Fruit fly (Drosophila melanogaster) whole organism, embryonic: ENCODE measurements around the gene Mks1.
A peak's percentile ranks its signal among the peaks of the same experiment; 100 is the strongest.

Experiments used
- ATbp ChIP-seq: fragments of 200-800 bp; sonication (Bioruptor generic); optimal IDR thresholded peaks from 2 replicates; lab custom pipeline; 2017; ENCODE audit warnings: missing biosample characterization, mild to moderate bottlenecking, missing genetic modification characterization, missing genetic modification reagents
- Adf1 ChIP-seq: fragments of 200-800 bp; sonication (Bioruptor generic); IDR thresholded peaks from 2 replicates; pipeline ENCODE4 v1.3.6; 2022; ENCODE audit warnings: missing biosample characterization, missing genetic modification characterization
- Bdp1 ChIP-seq: fragments of 200-800 bp; sonication (Bioruptor generic); optimal IDR thresholded peaks from 3 replicates; lab custom pipeline; 2016; ENCODE audit warnings: missing biosample characterization, missing genetic modification characterization
- CG11093 ChIP-seq: fragments of 200-800 bp; sonication (Bioruptor generic); IDR thresholded peaks from 3 replicates; pipeline ENCODE4 v1.3.6; 2022; ENCODE audit warnings: missing biosample characterization, missing genetic modification characterization
- CG12155 ChIP-seq: fragments of 200-800 bp; sonication (Bioruptor generic); optimal IDR thresholded peaks from 3 replicates; lab custom pipeline; 2016; ENCODE audit warnings: missing biosample characterization, missing genetic modification characterization
- CG12769 ChIP-seq: fragments of 200-800 bp; sonication (Bioruptor generic); optimal IDR thresholded peaks from 2 replicates; lab custom pipeline; 2019; ENCODE audit warnings: missing biosample characterization, mild to moderate bottlenecking, missing genetic modification characterization, moderate library complexity
- CG12942 ChIP-seq: fragments of 200-800 bp; sonication (Bioruptor generic); optimal IDR thresholded peaks from 3 replicates; lab custom pipeline; 2016; ENCODE audit warnings: missing biosample characterization, missing genetic modification characterization
- CG15073 ChIP-seq: fragments of 200-800 bp; sonication (Bioruptor generic); optimal IDR thresholded peaks from 2 replicates; lab custom pipeline; 2016; ENCODE audit warnings: missing biosample characterization, missing genetic modification characterization
- CG15269 ChIP-seq: fragments of 200-800 bp; sonication (Bioruptor generic); optimal IDR thresholded peaks from 2 replicates; lab custom pipeline; 2018; ENCODE audit warnings: missing biosample characterization, mild to moderate bottlenecking, missing genetic modification characterization, moderate library complexity
- CG1529 ChIP-seq: fragments of 200-800 bp; sonication (Bioruptor generic); optimal IDR thresholded peaks from 3 replicates; lab custom pipeline; 2018; ENCODE audit warnings: missing biosample characterization, missing genetic modification characterization
- CG17912 ChIP-seq: fragments of 200-800 bp; sonication (Bioruptor generic); optimal IDR thresholded peaks from 2 replicates; lab custom pipeline; 2018; ENCODE audit warnings: missing biosample characterization, mild to moderate bottlenecking, missing genetic modification characterization
- CG2712 ChIP-seq: fragments of 200-800 bp; optimal IDR thresholded peaks from 3 replicates; lab custom pipeline; 2019; ENCODE audit warnings: missing biosample characterization, mild to moderate bottlenecking, missing genetic modification characterization, moderate library complexity
- CG2875 ChIP-seq: fragments of 200-800 bp; sonication (Bioruptor generic); optimal IDR thresholded peaks from 2 replicates; lab custom pipeline; 2017; ENCODE audit warnings: missing biosample characterization, mild to moderate bottlenecking, missing genetic modification characterization, missing genetic modification reagents
- CG31365 ChIP-seq: fragments of 200-800 bp; sonication (Bioruptor generic); optimal IDR thresholded peaks from 2 replicates; lab custom pipeline; 2018; ENCODE audit warnings: missing biosample characterization, mild to moderate bottlenecking, missing genetic modification characterization
- CG43689 ChIP-seq: fragments of 200-800 bp; sonication (Bioruptor generic); IDR thresholded peaks from 2 replicates; pipeline ENCODE4 v1.3.6; 2022; ENCODE audit warnings: missing biosample characterization, missing genetic modification characterization
- CG4424 ChIP-seq: fragments of 200-800 bp; sonication (Bioruptor generic); optimal IDR thresholded peaks from 3 replicates; lab custom pipeline; 2016; ENCODE audit warnings: missing biosample characterization, missing genetic modification characterization
- CG6654 ChIP-seq: fragments of 200-800 bp; sonication (Bioruptor generic); optimal IDR thresholded peaks from 2 replicates; lab custom pipeline; 2017; ENCODE audit warnings: missing biosample characterization, mild to moderate bottlenecking, missing genetic modification characterization
- CG8359 ChIP-seq: fragments of 200-800 bp; sonication (Bioruptor generic); optimal IDR thresholded peaks from 2 replicates; lab custom pipeline; 2017; ENCODE audit warnings: missing biosample characterization, mild to moderate bottlenecking, missing genetic modification characterization, borderline replicate concordance
- CrebB ChIP-seq: fragments of 200-800 bp; sonication (Bioruptor generic); optimal IDR thresholded peaks from 3 replicates; lab custom pipeline; 2018; ENCODE audit warnings: missing biosample characterization, mild to moderate bottlenecking, missing genetic modification characterization
- Doc3 ChIP-seq: fragments of 200-800 bp; sonication (Bioruptor generic); IDR thresholded peaks from 3 replicates; pipeline ENCODE4 v1.3.6; 2022; ENCODE audit warnings: missing biosample characterization, missing genetic modification characterization; ENCODE audit not compliant: partially characterized antibody
- Ets97D ChIP-seq: fragments of 200-800 bp; sonication (Bioruptor generic); optimal IDR thresholded peaks from 3 replicates; lab custom pipeline; 2016; ENCODE audit warnings: missing biosample characterization, missing genetic modification characterization
- HmgD ChIP-seq: fragments of 200-800 bp; sonication (Bioruptor generic); optimal IDR thresholded peaks from 3 replicates; lab custom pipeline; 2016; ENCODE audit warnings: missing biosample characterization, missing genetic modification characterization
- Med ChIP-seq: fragments of 200-800 bp; sonication (Bioruptor generic); peaks from one replicate; lab custom pipeline; 2016; ENCODE audit warnings: missing biosample characterization, missing genetic modification characterization, mild to moderate bottlenecking, inconsistent platforms, moderate library complexity
- NFAT ChIP-seq: fragments of 200-800 bp; sonication (Bioruptor generic); IDR thresholded peaks from 2 replicates; pipeline ENCODE4 v1.3.6; 2022; ENCODE audit warnings: missing biosample characterization, missing genetic modification characterization
- Rfx ChIP-seq: fragments of 200-800 bp; sonication (Bioruptor generic); IDR thresholded peaks from 2 replicates; pipeline ENCODE4 v1.3.6; 2022; ENCODE audit warnings: missing biosample characterization, missing genetic modification characterization
- Xbp1 ChIP-seq: fragments of 200-800 bp; sonication (Bioruptor generic); optimal IDR thresholded peaks from 3 replicates; lab custom pipeline; 2016; ENCODE audit warnings: missing biosample characterization, mild to moderate bottlenecking, missing genetic modification characterization
- ab ChIP-seq: fragments of 200-800 bp; sonication (Bioruptor generic); optimal IDR thresholded peaks from 2 replicates; lab custom pipeline; 2016; ENCODE audit warnings: missing biosample characterization, missing genetic modification characterization
- bbx ChIP-seq: fragments of 200-800 bp; sonication (Bioruptor generic); IDR thresholded peaks from 2 replicates; pipeline ENCODE4 v1.3.6; 2022; ENCODE audit warnings: missing biosample characterization, missing genetic modification characterization; ENCODE audit not compliant: partially characterized antibody
- chinmo ChIP-seq: fragments of 200-800 bp; sonication (Bioruptor generic); IDR thresholded peaks from 4 replicates; pipeline ENCODE4 v1.3.6; 2022; ENCODE audit warnings: missing biosample characterization, missing genetic modification characterization; ENCODE audit not compliant: partially characterized antibody
- corto ChIP-seq: fragments of 200-800 bp; sonication (Bioruptor generic); optimal IDR thresholded peaks from 2 replicates; lab custom pipeline; 2016; ENCODE audit warnings: missing biosample characterization, mild to moderate bottlenecking, missing genetic modification characterization, moderate library complexity
- crol ChIP-seq: fragments of 200-800 bp; sonication (Bioruptor generic); IDR thresholded peaks from 2 replicates; pipeline ENCODE4 v1.3.6; 2022; ENCODE audit warnings: missing biosample characterization, missing genetic modification characterization
- fd102C ChIP-seq: fragments of 200-800 bp; sonication (Bioruptor generic); optimal IDR thresholded peaks from 2 replicates; lab custom pipeline; 2018; ENCODE audit warnings: missing biosample characterization, mild to moderate bottlenecking, missing genetic modification characterization, moderate library complexity
- h ChIP-seq: fragments of >200 bp; optimal IDR thresholded peaks from 2 replicates; lab custom pipeline; 2017
- jigr1 ChIP-seq: fragments of 200-800 bp; sonication (Bioruptor generic); IDR thresholded peaks from 3 replicates; pipeline ENCODE4 v1.3.6; 2022; ENCODE audit warnings: missing biosample characterization, missing genetic modification characterization
- lilli ChIP-seq: fragments of 200-800 bp; sonication (Bioruptor generic); optimal IDR thresholded peaks from 3 replicates; lab custom pipeline; 2016; ENCODE audit warnings: missing biosample characterization, missing genetic modification characterization
- lmd ChIP-seq: fragments of 200-800 bp; sonication (Bioruptor generic); IDR thresholded peaks from 2 replicates; pipeline ENCODE4 v1.3.6; 2022; ENCODE audit warnings: missing biosample characterization, missing genetic modification characterization
- nau ChIP-seq: fragments of 200-800 bp; sonication (Bioruptor generic); optimal IDR thresholded peaks from 3 replicates; lab custom pipeline; 2017; ENCODE audit warnings: missing biosample characterization, mild to moderate bottlenecking, missing genetic modification characterization, missing genetic modification reagents
- onecut ChIP-seq: fragments of 200-800 bp; sonication (Bioruptor generic); IDR thresholded peaks from 2 replicates; pipeline ENCODE4 v1.3.6; 2022; ENCODE audit warnings: missing biosample characterization, missing genetic modification characterization
- pros ChIP-seq: fragments of 200-800 bp; sonication (Bioruptor generic); optimal IDR thresholded peaks from 3 replicates; lab custom pipeline; 2019; ENCODE audit warnings: missing biosample characterization, mild to moderate bottlenecking, missing genetic modification characterization, moderate library complexity
- psq ChIP-seq: fragments of 200-800 bp; sonication (Bioruptor generic); optimal IDR thresholded peaks from 2 replicates; lab custom pipeline; 2017; ENCODE audit warnings: missing biosample characterization, missing genetic modification characterization
- pzg ChIP-seq: fragments of 200-800 bp; sonication (Bioruptor generic); optimal IDR thresholded peaks from 3 replicates; lab custom pipeline; 2018; ENCODE audit warnings: missing biosample characterization, mild to moderate bottlenecking, missing genetic modification characterization, moderate library complexity
- sens-2 ChIP-seq: fragments of 200-800 bp; sonication (Bioruptor generic); IDR thresholded peaks from 2 replicates; pipeline ENCODE4 v1.3.6; 2022; ENCODE audit warnings: missing biosample characterization, missing genetic modification characterization
- sisA ChIP-seq: fragments of 200-800 bp; sonication (Bioruptor generic); IDR thresholded peaks from 2 replicates; pipeline ENCODE4 v1.3.6; 2022; ENCODE audit warnings: missing biosample characterization, missing genetic modification characterization
- sug ChIP-seq: fragments of 200-800 bp; optimal IDR thresholded peaks from 2 replicates; lab custom pipeline; 2019; ENCODE audit warnings: missing biosample characterization, mild to moderate bottlenecking, missing genetic modification characterization, moderate library complexity
- zen2 ChIP-seq: fragments of 200-800 bp; sonication (Bioruptor generic); IDR thresholded peaks from 3 replicates; pipeline ENCODE4 v1.3.6; 2022; ENCODE audit warnings: missing biosample characterization, missing genetic modification characterization; ENCODE audit not compliant: partially characterized antibody
- zf30C ChIP-seq: fragments of 200-800 bp; sonication (Bioruptor generic); optimal IDR thresholded peaks from 3 replicates; lab custom pipeline; 2018; ENCODE audit warnings: missing biosample characterization, mild to moderate bottlenecking, missing genetic modification characterization

Mks1 gene

dm6 chrX:12496930-12497329 lies 533 bp upstream of the Mks1 start, which contains the start of gene mdu (continued):
- TF ChIP-seq CG2712 (tag; lab: Kevin White, UChicago) (peak; percentile 35), psq (GFP tag; lab: Kevin White, UChicago) (no peak)
- TF ChIP-seq, all 482 proteins: peak for 109

dm6 chrX:12489991-12490390 lies 6.4 kb downstream of the Mks1 start, which contains the start of gene Lsp1alpha:
Gene Lsp1alpha, plus strand, starts transcription at chrX:12490291.
- TF ChIP-seq onecut (GFP tag; lab: Robert Waterston, UW), result no peak
- TF ChIP-seq CG2875 (GFP tag; lab: Kevin White, UChicago), result no peak
- no peak for TF ChIP-seq CG12942
- no peak for TF ChIP-seq CG15269 (tag; lab: Kevin White, UChicago)
- no peak for TF ChIP-seq lilli (GFP tag; lab: Kevin White, UChicago)
- TF ChIP-seq CrebB (tag; lab: Kevin White, UChicago), result no peak
- TF ChIP-seq crol (GFP tag; lab: Robert Waterston, UW), result no peak
- no peak for TF ChIP-seq Xbp1 (GFP tag; lab: Kevin White, UChicago)
- TF ChIP-seq jigr1 (GFP tag; lab: Robert Waterston, UW), result no peak
- TF ChIP-seq fd102C, result no peak
- TF ChIP-seq sug (tag; lab: Kevin White, UChicago), result no peak
- TF ChIP-seq NFAT, result no peak
- TF ChIP-seq CG43689, result no peak
- TF ChIP-seq CG6654 (GFP tag; lab: Kevin White, UChicago), result no peak
- TF ChIP-seq zf30C (GFP tag; lab: Kevin White, UChicago), result no peak

- TF ChIP-seq CG8359 (peak; percentile 95), Med (GFP tag; lab: Kevin White, UChicago) (peak; percentile 44), CG4424 (GFP tag; lab: Kevin White, UChicago) (no peak), pzg (no peak), CG17912 (no peak)
Observed at dm6 chrX:12487485-12487884, 8.9 kb downstream of the Mks1 start.

dm6 chrX:12486294-12487020 lies 9.9 kb downstream of the Mks1 start, which contains the start of gene Cpr11A:
Gene Cpr11A, plus strand, starts transcription at chrX:12486970.
- TF ChIP-seq CG12769 (tag; lab: Kevin White, UChicago) (peak; percentile 58), CG1529 (GFP tag; lab: Kevin White, UChicago) (no peak), sisA (no peak), Adf1 (peak; percentile 46; the same call in 1 of the 2 replicates), lilli (GFP tag; lab: Kevin White, UChicago) (no peak), ab (GFP tag; lab: Kevin White, UChicago) (no peak), Ets97D (no peak), pros (GFP tag; lab: Kevin White, UChicago) (no peak), Doc3 (GFP tag; lab: Robert Waterston, UW) (no peak), ATbp (no peak), Rfx (no peak), CG11093 (GFP tag; lab: Robert Waterston, UW) (no peak), nau (no peak), CG31365 (tag; lab: Kevin White, UChicago) (no peak), bbx (GFP tag; lab: Robert Waterston, UW) (no peak), CG15073 (GFP tag; lab: Kevin White, UChicago) (no peak), pzg (no peak), CG12155 (no peak), Bdp1 (GFP tag; lab: Kevin White, UChicago) (no peak), corto (no peak), lmd (GFP tag; lab: Robert Waterston, UW) (no peak), chinmo (peak; percentile 76; the same call in 1 of the 4 replicates), HmgD (GFP tag; lab: Kevin White, UChicago) (no peak), zen2 (GFP tag; lab: Robert Waterston, UW) (no peak), sens-2 (no peak), h (lab: Kevin White, UChicago) (no peak)
